Fruit fly (Drosophila melanogaster): Measurements from ENCODE around the gene CG31344.
A peak's percentile ranks its signal among the peaks of the same experiment; 100 is the strongest.

Gene CG31344

dm6 chr3R:15262710-15263672 is 37.9 kb upstream of the CG31344 start, which contains the start of the genes eIF2gamma and Set:
Gene eIF2gamma (minus strand): TSS chr3R:15263458.
Gene Set (plus strand): TSS chr3R:15263552.
- TF ChIP-seq cyc (GFP tag; optimal IDR thresholded peaks at IDR 0.05) (peak; percentile 28), Eip93F (GFP tag; optimal IDR thresholded peaks at IDR 0.05) (no peak), net (GFP tag; optimal IDR thresholded peaks at IDR 0.05) (no peak), CG31627 (GFP tag; optimal IDR thresholded peaks at IDR 0.05) (peak; percentile 30), dac (GFP tag; optimal IDR thresholded peaks at IDR 0.05) (no peak), CG1621 (tag; optimal IDR thresholded peaks at IDR 0.05) (peak; percentile 38)

dm6 chr3R:15250454-15250853 is 25.3 kb upstream of the CG31344 start:
- TF ChIP-seq Ets96B (tag; optimal IDR thresholded peaks at IDR 0.05) (no peak), CG34406 (GFP tag; optimal IDR thresholded peaks at IDR 0.05) (no peak), CG6808 (GFP tag; optimal IDR thresholded peaks at IDR 0.05) (no peak), svp (GFP tag) (peak; percentile 72), lz (GFP tag; optimal IDR thresholded peaks at IDR 0.05) (peak; percentile 51), achi (GFP tag; optimal IDR thresholded peaks at IDR 0.05) (peak; percentile 72), Hr39 (GFP tag; optimal IDR thresholded peaks at IDR 0.05) (peak; percentile 21), dsx (GFP tag; optimal IDR thresholded peaks at IDR 0.05; ENCODE audit: poor library complexity, severe bottlenecking) (no peak), CG6163 (GFP tag; IDR thresholded peaks at IDR 0.05) (peak; percentile 80), pdm3 (GFP tag; optimal IDR thresholded peaks at IDR 0.05) (no peak), Eip75B (GFP tag; optimal IDR thresholded peaks at IDR 0.05) (peak; percentile 50), Met (GFP tag; optimal IDR thresholded peaks at IDR 0.05) (no peak), CG6276 (GFP tag; optimal IDR thresholded peaks at IDR 0.05) (no peak), CG10669 (GFP tag; optimal IDR thresholded peaks at IDR 0.05) (no peak), Ets21C (GFP tag; optimal IDR thresholded peaks at IDR 0.05) (no peak), eg (GFP tag; IDR thresholded peaks at IDR 0.05) (peak; percentile 74; the same call in 1 of the 3 replicates), Gug (GFP tag; IDR thresholded peaks at IDR 0.05) (peak; percentile 58), CG8119 (GFP tag; IDR thresholded peaks at IDR 0.05) (peak; percentile 69), CG32006 (GFP tag; optimal IDR thresholded peaks at IDR 0.05) (peak; percentile 73), CG3919 (GFP tag; optimal IDR thresholded peaks at IDR 0.05) (no peak), CG9139 (GFP tag; optimal IDR thresholded peaks at IDR 0.05) (no peak), vri (GFP tag; optimal IDR thresholded peaks at IDR 0.05) (no peak), topi (GFP tag; optimal IDR thresholded peaks at IDR 0.05) (peak; percentile 48), CG31627 (GFP tag; optimal IDR thresholded peaks at IDR 0.05) (peak; percentile 3), Sox102F (GFP tag; optimal IDR thresholded peaks at IDR 0.05) (no peak), Eip78C (GFP tag) (peak; percentile 74), fd85E (GFP tag; optimal IDR thresholded peaks at IDR 0.05) (no peak), CG4318 (GFP tag; optimal IDR thresholded peaks at IDR 0.05) (peak; percentile 36), CG6854 (GFP tag; optimal IDR thresholded peaks at IDR 0.05) (no peak), net (GFP tag; optimal IDR thresholded peaks at IDR 0.05) (no peak), esn (GFP tag; optimal IDR thresholded peaks at IDR 0.05) (no peak), Hr4 (GFP tag; optimal IDR thresholded peaks at IDR 0.05) (peak; percentile 56), Sox14 (GFP tag; optimal IDR thresholded peaks at IDR 0.05) (no peak), OdsH (GFP tag; optimal IDR thresholded peaks at IDR 0.05) (no peak), CG8632 (GFP tag; optimal IDR thresholded peaks at IDR 0.05) (peak; percentile 45), spab (GFP tag; optimal IDR thresholded peaks at IDR 0.05) (no peak), CG11294 (GFP tag; IDR thresholded peaks at IDR 0.05) (peak; percentile 65; the same call in 1 of the 2 replicates), CG6792 (GFP tag; optimal IDR thresholded peaks at IDR 0.05) (peak; percentile 46), ss (GFP tag; optimal IDR thresholded peaks at IDR 0.05) (no peak), acj6 (GFP tag; optimal IDR thresholded peaks at IDR 0.05) (peak; percentile 49), CG10631 (GFP tag; optimal IDR thresholded peaks at IDR 0.05) (peak; percentile 66), Sox15 (GFP tag; optimal IDR thresholded peaks at IDR 0.05) (no peak), Smox (GFP tag; optimal IDR thresholded peaks at IDR 0.05) (peak; percentile 45), dac (GFP tag; optimal IDR thresholded peaks at IDR 0.05) (no peak), CG15336 (GFP tag; IDR thresholded peaks at IDR 0.05) (peak; percentile 76), cyc (GFP tag; optimal IDR thresholded peaks at IDR 0.05) (peak; percentile 30)

Measured in whole organism, prepupa.